Worm (Caenorhabditis elegans): ENCODE measurements around the gene lin-14.
"Not testable (repeated sequence)": the region's sequence is repeated elsewhere in the genome, so short reads cannot be mapped to it uniquely, and the experiment has no call there.

ce11 chrX:11439740-11440139 lies 25.6 kb upstream of the lin-14 start, which contains the start of gene F46C3.7:
- not testable (repeated sequence) for TF ChIP-seq ama-1 (optimal IDR thresholded peaks at IDR 0.05); unc-62 (GFP tag; optimal IDR thresholded peaks at IDR 0.05); elt-1 (tag; optimal IDR thresholded peaks at IDR 0.05); nfya-1 (tag; optimal IDR thresholded peaks at IDR 0.05; ENCODE audit: insufficient read depth); jun-1 (tag; optimal IDR thresholded peaks at IDR 0.05); pqm-1 (tag; optimal IDR thresholded peaks at IDR 0.05); tbx-2 (tag; optimal IDR thresholded peaks at IDR 0.05)

Measured in whole organism, L3 larva.